Fruit fly (Drosophila melanogaster) whole organism: ENCODE data around the gene bor.

Source experiments
- CG8478 ChIP-seq: fragments of >200 bp; optimal IDR thresholded peaks from 2 replicates; lab custom pipeline; 2018; ENCODE audit warnings: inconsistent platforms
- EcR ChIP-seq, 2 experiments: fragments of >200 bp; optimal IDR thresholded peaks; 2 replicates each; lab custom pipeline; 2017; ENCODE audit warnings: missing biosample characterization in 2 of 2, missing genetic modification characterization in 2 of 2, missing genetic modification reagents in 2 of 2
- psq ChIP-seq: fragments of >200 bp; optimal IDR thresholded peaks from 2 replicates; lab custom pipeline; 2017

DNA sequence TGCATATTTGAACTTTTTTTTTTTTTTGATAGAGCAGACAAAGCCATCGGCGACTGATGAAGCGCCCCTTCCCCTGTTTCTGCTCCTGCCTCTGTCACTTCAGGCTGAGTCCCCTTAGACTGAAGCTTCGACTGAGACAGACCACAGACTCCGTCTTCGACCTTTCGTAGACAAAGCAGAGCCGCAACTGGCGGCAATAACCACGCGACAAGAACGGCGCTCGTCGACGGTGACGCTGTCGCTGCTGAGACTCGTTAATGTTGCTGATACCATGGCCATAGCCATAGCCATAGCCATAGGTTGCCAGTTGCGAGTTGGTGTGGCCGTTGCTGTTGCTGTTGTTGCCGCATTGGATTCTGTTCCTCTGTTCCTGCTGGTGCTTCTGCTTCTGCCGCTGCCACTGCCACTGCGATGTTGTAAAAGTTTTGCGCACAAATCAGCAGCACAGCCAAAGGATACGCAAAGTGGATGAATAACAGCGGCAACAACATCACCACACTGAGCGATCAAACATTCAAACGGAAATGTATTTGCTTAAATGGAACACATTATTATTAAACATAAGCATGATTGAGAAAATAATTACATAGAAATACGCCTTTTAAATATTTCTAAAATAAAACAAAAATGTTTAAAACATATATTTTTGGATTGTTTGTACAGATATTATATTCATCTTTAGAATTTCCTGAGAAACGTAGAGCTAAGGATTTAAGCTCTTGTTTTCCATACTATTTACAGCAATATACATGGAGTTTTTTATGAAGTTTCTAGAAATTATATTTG lies 40.5 kb downstream of the bor start:
- TF ChIP-seq psq (lab: Kevin White, UChicago), result no peak
- TF ChIP-seq CG8478, result no peak
- no peak for TF ChIP-seq EcR (GFP tag; optimal IDR thresholded peaks at IDR 0.05; lab: Kevin White, UChicago)
